Fruit fly (Drosophila melanogaster): ENCODE results near the gene CG42331.

DNA sequence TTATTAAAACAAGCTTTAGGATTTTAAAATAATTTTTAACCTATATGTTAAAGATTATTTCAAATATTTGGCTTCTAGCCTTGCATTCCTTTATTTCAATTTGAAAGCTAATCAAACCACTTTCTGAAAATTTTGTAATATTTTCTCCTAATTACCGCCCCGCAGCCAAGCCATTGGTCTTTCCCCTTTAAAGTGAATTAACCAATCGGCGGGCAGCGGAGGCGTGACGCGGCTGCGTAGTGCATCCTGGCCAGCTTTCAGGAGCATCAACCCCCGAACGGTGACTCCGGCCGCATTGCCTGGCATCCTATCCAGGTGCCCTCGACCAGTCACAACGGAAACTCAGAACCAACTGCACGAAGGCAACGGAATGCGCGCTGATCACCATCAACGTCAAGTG lies 15.8 kb downstream of the CG42331 start, which contains the start of gene Ets96B:
- TF ChIP-seq D1 (tag; optimal IDR thresholded peaks at IDR 0.05), result no peak
- no peak for TF ChIP-seq CG13204 (GFP tag; optimal IDR thresholded peaks at IDR 0.05)
- no peak for TF ChIP-seq CG8159 (tag; optimal IDR thresholded peaks at IDR 0.05)
- TF ChIP-seq CG10348 (GFP tag; IDR thresholded peaks at IDR 0.05), result no peak
- TF ChIP-seq Ets98B (GFP tag; IDR thresholded peaks at IDR 0.05), result no peak
- TF ChIP-seq CG14655 (GFP tag; optimal IDR thresholded peaks at IDR 0.05), result no peak
- TF ChIP-seq Pif1B (GFP tag; optimal IDR thresholded peaks at IDR 0.05), result no peak
- TF ChIP-seq EcR (GFP tag; optimal IDR thresholded peaks at IDR 0.05), result no peak
- no peak for TF ChIP-seq Pif1A (GFP tag; optimal IDR thresholded peaks at IDR 0.05)
- no peak for TF ChIP-seq Snoo (tag; optimal IDR thresholded peaks at IDR 0.05)
- TF ChIP-seq CG15710 (tag; optimal IDR thresholded peaks at IDR 0.05), result no peak
- no peak for TF ChIP-seq CG4496 (GFP tag; IDR thresholded peaks at IDR 0.05)
- TF ChIP-seq rn (GFP tag; IDR thresholded peaks at IDR 0.05), result no peak

Data from whole organism, pupa.